Fruit fly (Drosophila melanogaster): ENCODE results near the gene Hsc70-3.

The Hsc70-3 gene

DNA sequence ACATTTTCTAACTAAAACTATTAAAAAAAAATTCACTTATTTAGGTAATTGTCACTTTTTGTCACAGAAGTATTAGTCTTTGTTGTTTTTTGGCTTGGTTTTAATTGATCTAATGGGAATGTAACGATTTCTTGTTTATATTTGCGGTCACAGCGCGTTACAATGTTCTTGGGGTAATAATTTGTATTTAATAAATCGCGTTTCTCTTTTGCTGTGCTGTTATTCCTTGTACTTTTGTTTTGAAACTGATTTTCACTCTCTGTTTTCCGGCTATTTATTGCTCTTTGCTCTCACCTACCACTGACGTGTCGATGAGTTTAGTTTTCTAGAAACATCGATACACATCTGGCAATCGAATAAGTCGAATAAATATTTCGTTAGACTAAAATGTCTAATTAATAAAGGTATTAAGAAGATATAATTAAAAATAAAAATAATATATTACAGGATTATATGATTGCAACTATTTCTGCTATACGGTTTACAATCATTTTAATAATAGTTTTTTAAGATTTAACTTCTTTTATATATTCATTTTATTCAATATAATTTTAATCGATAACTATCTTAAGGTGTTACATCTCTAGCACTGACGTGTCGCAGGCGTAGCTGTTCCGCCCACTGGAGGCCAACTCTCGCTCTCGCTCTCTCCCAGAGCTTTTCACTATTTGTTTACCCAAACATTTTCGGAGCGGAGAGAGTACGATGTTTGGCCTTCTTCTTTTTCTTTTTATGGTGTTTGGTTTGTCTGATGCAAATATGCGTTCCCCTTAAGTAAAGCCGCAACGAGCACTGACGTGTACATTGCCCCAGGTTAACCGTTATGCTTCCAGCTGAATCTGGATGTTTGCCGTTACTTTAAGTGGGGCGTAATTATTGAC lies at the start of gene Hsc70-3 (continued):
- TF ChIP-seq CG11093 (GFP tag; IDR thresholded peaks at IDR 0.05) (no peak), mirr (GFP tag; optimal IDR thresholded peaks at IDR 0.05) (peak; percentile 45), zfh1 (GFP tag; IDR thresholded peaks at IDR 0.05) (peak; percentile 37; the same call in 1 of the 3 replicates), CG10321 (GFP tag; IDR thresholded peaks at IDR 0.05) (no peak), CG3407 (GFP tag; optimal IDR thresholded peaks at IDR 0.05) (peak; percentile 66), CG18619 (GFP tag; optimal IDR thresholded peaks at IDR 0.05) (no peak), gfzf (GFP tag; optimal IDR thresholded peaks at IDR 0.05) (no peak), amos (GFP tag; IDR thresholded peaks at IDR 0.05; ENCODE audit: partially characterized antibody) (peak; percentile 55; the same call in 1 of the 2 replicates), Adf1 (GFP tag; IDR thresholded peaks at IDR 0.05) (no peak), CG1602 (GFP tag; optimal IDR thresholded peaks at IDR 0.05) (no peak), CG7372 (GFP tag; IDR thresholded peaks at IDR 0.05) (no peak), oc (tag; optimal IDR thresholded peaks at IDR 0.05) (peak; percentile 60), CG15696 (tag; optimal IDR thresholded peaks at IDR 0.05) (no peak), shn (GFP tag; optimal IDR thresholded peaks at IDR 0.05) (no peak), pnt (GFP tag; optimal IDR thresholded peaks at IDR 0.05) (no peak), luna (GFP tag; optimal IDR thresholded peaks at IDR 0.05) (no peak), H15 (GFP tag; IDR thresholded peaks at IDR 0.05) (no peak), en (GFP tag; optimal IDR thresholded peaks at IDR 0.05) (no peak), eve (GFP tag; optimal IDR thresholded peaks at IDR 0.05) (no peak), cas (GFP tag; IDR thresholded peaks at IDR 0.05) (no peak), ems (GFP tag; optimal IDR thresholded peaks at IDR 0.05) (no peak), maf-S (GFP tag; optimal IDR thresholded peaks at IDR 0.05) (no peak), stwl (tag; optimal IDR thresholded peaks at IDR 0.05) (peak; percentile 49), Hr39 (optimal IDR thresholded peaks at IDR 0.05) (no peak), CG13624 (GFP tag; optimal IDR thresholded peaks at IDR 0.05) (no peak), NC2α (GFP tag; optimal IDR thresholded peaks at IDR 0.05) (no peak), rib (GFP tag; IDR thresholded peaks at IDR 0.05) (no peak), CG6765 (GFP tag; optimal IDR thresholded peaks at IDR 0.05) (peak; percentile 6), crp (GFP tag; optimal IDR thresholded peaks at IDR 0.05) (no peak), YL-1 (GFP tag; optimal IDR thresholded peaks at IDR 0.05) (peak; percentile 37), Atf-2 (GFP tag; optimal IDR thresholded peaks at IDR 0.05) (no peak), Fer1 (GFP tag; optimal IDR thresholded peaks at IDR 0.05) (peak; percentile 0), gcm (GFP tag; optimal IDR thresholded peaks at IDR 0.05) (peak; percentile 41), CG4854 (GFP tag; optimal IDR thresholded peaks at IDR 0.05) (no peak), GATAe (GFP tag; conservative IDR thresholded peaks at IDR 0.05) (no peak), wdn (GFP tag; IDR thresholded peaks at IDR 0.05) (no peak), slbo (GFP tag; IDR thresholded peaks at IDR 0.05) (no peak), ssp (GFP tag; IDR thresholded peaks at IDR 0.05) (no peak), CG8478 (optimal IDR thresholded peaks at IDR 0.05) (no peak), Trl (optimal IDR thresholded peaks at IDR 0.05) (peak; percentile 76 to 85), Trl (GFP tag; optimal IDR thresholded peaks at IDR 0.05) (peak; percentile 50), fd64A (GFP tag; optimal IDR thresholded peaks at IDR 0.05) (peak; percentile 82), Drgx (GFP tag; IDR thresholded peaks at IDR 0.05) (no peak), salm (tag; optimal IDR thresholded peaks at IDR 0.05) (peak; percentile 13), CG17385 (GFP tag; optimal IDR thresholded peaks at IDR 0.05) (peak; percentile 81), CG30020 (tag; optimal IDR thresholded peaks at IDR 0.05) (peak; percentile 47), CG17359 (tag; optimal IDR thresholded peaks at IDR 0.05) (peak; percentile 77), lab (GFP tag; optimal IDR thresholded peaks at IDR 0.05) (no peak), cato (GFP tag; optimal IDR thresholded peaks at IDR 0.05; ENCODE audit: borderline replicate concordance) (no peak), CG10462 (GFP tag; optimal IDR thresholded peaks at IDR 0.05) (no peak), btn (GFP tag; optimal IDR thresholded peaks at IDR 0.05) (peak; percentile 14)
